Fruit fly (Drosophila melanogaster): ENCODE data around the gene RunxB.

RunxB gene

DNA sequence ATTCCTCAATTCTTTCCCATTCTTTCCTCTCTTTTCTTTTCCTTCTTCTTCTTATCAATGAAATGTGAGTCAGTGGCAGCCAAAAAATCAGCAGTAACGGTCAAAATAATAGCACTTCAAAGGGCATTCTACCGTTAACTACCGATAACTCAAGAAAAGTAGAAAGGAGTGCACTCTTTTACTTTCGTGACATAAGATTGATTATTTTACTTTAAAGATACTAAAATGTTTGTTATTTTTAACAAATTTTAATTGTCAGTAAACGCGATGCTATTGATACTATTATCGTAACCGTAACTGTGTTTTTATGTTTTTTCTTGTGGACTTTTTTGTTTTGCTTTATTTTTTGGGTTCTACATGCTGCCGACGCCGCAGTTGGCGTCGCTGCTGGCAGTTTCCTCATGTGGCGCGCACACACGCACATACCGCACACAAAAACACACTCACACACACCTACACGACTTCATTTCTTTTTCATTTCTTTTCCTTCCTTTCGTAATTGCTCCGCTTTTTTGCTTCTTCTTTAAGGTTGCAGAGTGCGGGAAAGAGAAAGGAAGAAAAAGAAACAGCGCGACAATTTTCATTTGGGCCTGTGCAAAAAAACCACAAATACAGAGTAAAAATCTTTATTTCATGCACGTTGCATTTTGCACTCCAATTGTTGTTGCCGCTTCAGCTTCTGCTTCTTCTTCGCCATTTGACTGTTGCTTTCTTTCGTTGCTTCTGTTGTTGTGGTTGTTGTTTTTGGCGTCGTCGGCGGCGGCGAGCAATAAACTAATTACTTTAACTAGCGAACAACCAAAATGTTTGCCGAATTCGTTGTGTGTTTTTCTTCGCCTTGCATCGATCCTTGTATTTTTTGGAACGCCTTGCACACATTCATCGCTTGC is 28.5 kb upstream of the RunxB start (continued):
- TF ChIP-seq vri (GFP tag; optimal IDR thresholded peaks at IDR 0.05), result peak; percentile 75
- TF ChIP-seq acj6 (GFP tag; optimal IDR thresholded peaks at IDR 0.05), result peak; percentile 2
- TF ChIP-seq Hr4 (GFP tag; optimal IDR thresholded peaks at IDR 0.05), result no peak
- peak; percentile 12 for TF ChIP-seq CG34406 (GFP tag; optimal IDR thresholded peaks at IDR 0.05)
- peak; percentile 32 for TF ChIP-seq Eip93F (GFP tag; optimal IDR thresholded peaks at IDR 0.05)
- TF ChIP-seq esn (GFP tag; optimal IDR thresholded peaks at IDR 0.05), result peak; percentile 79
- peak; percentile 4 for TF ChIP-seq net (GFP tag; optimal IDR thresholded peaks at IDR 0.05)
- TF ChIP-seq achi (GFP tag; optimal IDR thresholded peaks at IDR 0.05), result peak; percentile 11
- no peak for TF ChIP-seq Hr38 (GFP tag; optimal IDR thresholded peaks at IDR 0.05)
- no peak for TF ChIP-seq spab (GFP tag; optimal IDR thresholded peaks at IDR 0.05)
- TF ChIP-seq CG8319 (GFP tag; optimal IDR thresholded peaks at IDR 0.05), result no peak
- TF ChIP-seq CG8119 (GFP tag; IDR thresholded peaks at IDR 0.05), result peak; percentile 39; the same call in 2 of the 3 replicates
- peak; percentile 80 for TF ChIP-seq Smox (GFP tag; optimal IDR thresholded peaks at IDR 0.05)
- no peak for TF ChIP-seq CG10669 (GFP tag; optimal IDR thresholded peaks at IDR 0.05)
- TF ChIP-seq CG6808 (GFP tag; optimal IDR thresholded peaks at IDR 0.05), result peak; percentile 30
- peak; percentile 40; the same call in 1 of the 2 replicates for TF ChIP-seq CG15336 (GFP tag; IDR thresholded peaks at IDR 0.05)
- TF ChIP-seq CG6792 (GFP tag; optimal IDR thresholded peaks at IDR 0.05), result peak; percentile 20
- no peak for TF ChIP-seq Lpt (GFP tag; optimal IDR thresholded peaks at IDR 0.05)
- no peak for TF ChIP-seq Sox15 (GFP tag; optimal IDR thresholded peaks at IDR 0.05)
- TF ChIP-seq fkh (GFP tag; optimal IDR thresholded peaks at IDR 0.05), result no peak

- TF ChIP-seq salr (GFP tag; optimal IDR thresholded peaks at IDR 0.05) (peak in 1 of 2 experiments; percentile 32), Sox14 (GFP tag; optimal IDR thresholded peaks at IDR 0.05) (peak; percentile 59), Ets21C (GFP tag; optimal IDR thresholded peaks at IDR 0.05) (peak; percentile 25), cyc (GFP tag; optimal IDR thresholded peaks at IDR 0.05) (peak; percentile 50), CG6163 (GFP tag; IDR thresholded peaks at IDR 0.05) (peak; percentile 65), svp (GFP tag) (peak; percentile 80), Eip75B (GFP tag; optimal IDR thresholded peaks at IDR 0.05) (peak; percentile 30), CG6792 (GFP tag; optimal IDR thresholded peaks at IDR 0.05) (no peak), Hr38 (GFP tag; optimal IDR thresholded peaks at IDR 0.05) (no peak), CG1621 (tag; optimal IDR thresholded peaks at IDR 0.05) (peak; percentile 37), acj6 (GFP tag; optimal IDR thresholded peaks at IDR 0.05) (peak; percentile 54), CG16779 (tag; optimal IDR thresholded peaks at IDR 0.05) (no peak), Blimp-1 (GFP tag; optimal IDR thresholded peaks at IDR 0.05) (no peak), Hr39 (GFP tag; optimal IDR thresholded peaks at IDR 0.05) (peak; percentile 50), achi (GFP tag; optimal IDR thresholded peaks at IDR 0.05) (no peak), Smox (GFP tag; optimal IDR thresholded peaks at IDR 0.05) (peak; percentile 35), vri (GFP tag; optimal IDR thresholded peaks at IDR 0.05) (peak; percentile 39), OdsH (GFP tag; optimal IDR thresholded peaks at IDR 0.05) (peak; percentile 51), topi (GFP tag; optimal IDR thresholded peaks at IDR 0.05) (peak; percentile 59), CG3919 (GFP tag; optimal IDR thresholded peaks at IDR 0.05) (peak; percentile 40), CG9139 (GFP tag; optimal IDR thresholded peaks at IDR 0.05) (peak; percentile 2), Sox102F (GFP tag; optimal IDR thresholded peaks at IDR 0.05) (peak; percentile 51), CG31627 (GFP tag; optimal IDR thresholded peaks at IDR 0.05) (peak; percentile 39), CG10631 (GFP tag; optimal IDR thresholded peaks at IDR 0.05) (peak; percentile 54), fd59A (GFP tag; optimal IDR thresholded peaks at IDR 0.05) (no peak), Hr4 (GFP tag; optimal IDR thresholded peaks at IDR 0.05) (peak; percentile 9), esn (GFP tag; optimal IDR thresholded peaks at IDR 0.05) (peak; percentile 48), CG10669 (GFP tag; optimal IDR thresholded peaks at IDR 0.05) (no peak), lz (GFP tag; optimal IDR thresholded peaks at IDR 0.05) (peak; percentile 49), net (GFP tag; optimal IDR thresholded peaks at IDR 0.05) (peak; percentile 50), ss (GFP tag; optimal IDR thresholded peaks at IDR 0.05) (peak in 1 of 2 experiments; percentile 13), pdm3 (GFP tag; optimal IDR thresholded peaks at IDR 0.05) (peak; percentile 63), Eip78C (GFP tag) (peak; percentile 33)
Measured at dm6 chrX:20510540-20510939, 27.8 kb upstream of the RunxB start, which contains the start of gene RhoGAP19D. RhoGAP19D (minus strand) TSS chrX:20510694.
